Fruit fly (Drosophila melanogaster): ENCODE results near the gene CG6118.

Gene CG6118

DNA sequence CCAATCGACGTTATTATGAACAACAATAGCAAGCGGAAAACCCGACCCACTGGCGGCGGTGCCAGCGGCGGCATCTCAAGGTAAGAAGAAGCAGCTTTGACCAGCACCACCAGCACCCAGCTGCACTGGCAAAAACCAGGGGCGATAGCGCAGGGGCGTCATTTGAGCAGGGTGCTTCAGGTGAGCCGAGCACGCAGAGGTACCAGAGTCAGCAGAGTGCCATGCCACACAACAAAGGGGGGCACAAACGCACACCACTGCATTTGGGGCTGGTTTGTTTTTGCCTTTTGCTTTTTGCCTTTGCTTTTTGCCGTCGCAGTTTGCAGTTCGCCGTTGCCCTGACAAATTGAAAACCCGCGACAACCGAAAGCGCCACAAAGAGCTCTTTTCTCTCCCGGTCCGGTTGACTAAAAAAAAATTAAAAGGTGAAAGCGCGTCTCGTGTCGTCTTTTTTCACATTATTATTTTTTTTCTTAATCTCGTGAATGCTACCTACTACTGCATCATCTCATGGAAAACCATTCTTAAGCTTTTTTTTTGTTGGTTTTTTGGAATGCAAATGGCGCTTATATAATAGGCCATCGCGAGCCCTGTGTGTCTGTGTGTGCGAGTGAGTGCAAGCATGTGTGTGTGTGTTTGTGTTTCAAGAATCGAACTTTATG is 25.3 kb downstream of the CG6118 start:
- TF ChIP-seq Myc (optimal IDR thresholded peaks at IDR 0.05), result no peak
- TF ChIP-seq insv (optimal IDR thresholded peaks at IDR 0.05), result no peak
- no peak for TF ChIP-seq ttk (optimal IDR thresholded peaks at IDR 0.05)
- TF ChIP-seq Sin3A (optimal IDR thresholded peaks at IDR 0.05), result no peak
- no peak for TF ChIP-seq psq (optimal IDR thresholded peaks at IDR 0.05)
- TF ChIP-seq h (optimal IDR thresholded peaks at IDR 0.05), result no peak

- no peak for TF ChIP-seq insv (optimal IDR thresholded peaks at IDR 0.05)
- TF ChIP-seq Sin3A (optimal IDR thresholded peaks at IDR 0.05), result no peak
- no peak for TF ChIP-seq ttk (optimal IDR thresholded peaks at IDR 0.05)
- TF ChIP-seq psq (optimal IDR thresholded peaks at IDR 0.05), result peak; percentile 90
Measured at dm6 chr3R:15408131-15408731, 26.3 kb downstream of the CG6118 start, which contains the start of gene Atx2. Gene Atx2, plus strand, starts transcription at chr3R:15408423.

dm6 chr3R:15407020-15407501 is 27.5 kb downstream of the CG6118 start, which contains the start of gene CG6125:
Gene CG6125, minus strand, starts transcription at chr3R:15407070.
- TF ChIP-seq ttk (optimal IDR thresholded peaks at IDR 0.05) (no peak), insv (optimal IDR thresholded peaks at IDR 0.05) (no peak), h (optimal IDR thresholded peaks at IDR 0.05) (no peak), Sin3A (optimal IDR thresholded peaks at IDR 0.05) (no peak), Myc (optimal IDR thresholded peaks at IDR 0.05) (no peak), psq (optimal IDR thresholded peaks at IDR 0.05) (no peak)

DNA sequence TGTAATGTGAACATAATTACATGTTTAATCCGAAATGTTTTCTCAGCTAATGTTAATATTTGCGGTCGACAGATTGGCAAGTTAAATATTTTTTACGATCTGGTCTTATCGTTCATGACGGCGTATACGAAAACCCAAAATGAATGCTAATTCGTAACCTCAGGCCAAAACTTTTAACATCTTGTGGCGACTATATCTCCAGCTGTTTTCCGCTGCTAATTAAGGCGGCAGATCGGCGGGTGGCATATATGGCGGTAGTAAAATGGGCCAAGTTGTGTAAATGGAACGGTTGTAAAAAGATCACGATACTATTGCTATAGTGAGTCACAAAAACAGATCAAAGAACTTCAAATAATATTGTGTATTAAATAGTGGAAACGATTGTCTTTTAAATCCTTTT is 28.1 kb downstream of the CG6118 start:
- TF ChIP-seq Sin3A (optimal IDR thresholded peaks at IDR 0.05), result no peak
- no peak for TF ChIP-seq h (optimal IDR thresholded peaks at IDR 0.05)
- TF ChIP-seq ttk (optimal IDR thresholded peaks at IDR 0.05), result no peak
- TF ChIP-seq Myc (optimal IDR thresholded peaks at IDR 0.05), result no peak
- no peak for TF ChIP-seq insv (optimal IDR thresholded peaks at IDR 0.05)
- TF ChIP-seq psq (optimal IDR thresholded peaks at IDR 0.05), result no peak

DNA sequence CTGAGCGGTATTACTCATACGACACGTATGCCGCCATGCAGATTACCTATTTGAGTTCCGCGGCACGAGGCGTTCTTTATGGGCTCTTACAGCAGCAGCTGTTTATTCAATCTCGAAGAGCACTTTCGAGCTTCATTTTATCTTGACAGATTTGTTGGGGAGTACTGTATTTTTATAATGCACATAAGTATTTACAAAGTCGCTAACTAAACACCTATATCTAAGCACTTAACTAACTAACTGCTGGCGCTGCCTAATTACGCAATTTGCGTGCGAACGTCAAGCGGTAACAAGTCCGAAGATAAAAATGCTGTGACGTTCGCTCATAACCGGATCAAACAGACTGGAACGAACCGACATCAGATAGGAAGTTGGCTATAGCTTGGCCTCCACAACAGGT is 31.9 kb downstream of the CG6118 start:
- TF ChIP-seq Myc (optimal IDR thresholded peaks at IDR 0.05) (no peak), insv (optimal IDR thresholded peaks at IDR 0.05) (no peak), h (optimal IDR thresholded peaks at IDR 0.05) (no peak)

DNA sequence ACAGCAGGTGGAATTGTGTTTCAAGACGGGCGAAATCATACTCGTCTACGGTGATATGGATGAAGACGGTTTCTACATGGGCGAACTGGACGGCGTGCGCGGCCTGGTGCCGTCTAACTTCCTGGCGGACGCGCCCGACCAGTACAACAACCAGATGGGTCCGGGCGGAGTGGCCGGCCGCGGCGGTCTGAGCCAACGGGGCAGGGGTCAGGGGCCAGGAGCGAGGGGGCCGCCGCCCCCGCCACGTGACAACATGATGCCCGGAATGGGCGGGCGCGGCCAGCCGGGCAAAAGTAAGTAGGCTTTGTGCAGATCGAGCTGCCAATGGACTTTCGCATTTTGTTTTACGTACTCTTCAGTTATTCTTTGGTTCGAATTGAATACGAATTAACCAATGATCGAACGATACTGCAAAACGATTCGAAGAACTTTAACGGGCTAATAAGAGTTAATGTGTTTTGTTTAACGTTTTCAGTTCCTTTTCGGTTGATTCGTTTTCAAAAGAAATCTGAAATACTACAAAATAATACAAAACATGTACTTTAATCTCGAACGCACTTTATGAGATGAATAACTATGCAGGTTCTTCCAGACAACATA is 41.2 kb downstream of the CG6118 start:
- TF ChIP-seq Sin3A (optimal IDR thresholded peaks at IDR 0.05) (no peak), ttk (optimal IDR thresholded peaks at IDR 0.05) (no peak), psq (optimal IDR thresholded peaks at IDR 0.05) (no peak), insv (optimal IDR thresholded peaks at IDR 0.05) (no peak), h (optimal IDR thresholded peaks at IDR 0.05) (no peak), Myc (optimal IDR thresholded peaks at IDR 0.05) (no peak)

- TF ChIP-seq Sin3A (optimal IDR thresholded peaks at IDR 0.05) (no peak), psq (optimal IDR thresholded peaks at IDR 0.05) (no peak), h (optimal IDR thresholded peaks at IDR 0.05) (no peak), Myc (optimal IDR thresholded peaks at IDR 0.05) (no peak), ttk (optimal IDR thresholded peaks at IDR 0.05) (no peak), insv (optimal IDR thresholded peaks at IDR 0.05) (no peak)
Measured at dm6 chr3R:15382851-15383250, 51.7 kb downstream of the CG6118 start, which contains the start of gene h-cup. Gene h-cup, minus strand, starts transcription at chr3R:15382951.

- no peak for TF ChIP-seq ttk (optimal IDR thresholded peaks at IDR 0.05)
- no peak for TF ChIP-seq Sin3A (optimal IDR thresholded peaks at IDR 0.05)
- TF ChIP-seq insv (optimal IDR thresholded peaks at IDR 0.05), result no peak
- no peak for TF ChIP-seq psq (optimal IDR thresholded peaks at IDR 0.05)
- TF ChIP-seq Myc (optimal IDR thresholded peaks at IDR 0.05), result no peak
- TF ChIP-seq h (optimal IDR thresholded peaks at IDR 0.05), result no peak
Measured at dm6 chr3R:15379071-15379470, 55.5 kb downstream of the CG6118 start.

DNA sequence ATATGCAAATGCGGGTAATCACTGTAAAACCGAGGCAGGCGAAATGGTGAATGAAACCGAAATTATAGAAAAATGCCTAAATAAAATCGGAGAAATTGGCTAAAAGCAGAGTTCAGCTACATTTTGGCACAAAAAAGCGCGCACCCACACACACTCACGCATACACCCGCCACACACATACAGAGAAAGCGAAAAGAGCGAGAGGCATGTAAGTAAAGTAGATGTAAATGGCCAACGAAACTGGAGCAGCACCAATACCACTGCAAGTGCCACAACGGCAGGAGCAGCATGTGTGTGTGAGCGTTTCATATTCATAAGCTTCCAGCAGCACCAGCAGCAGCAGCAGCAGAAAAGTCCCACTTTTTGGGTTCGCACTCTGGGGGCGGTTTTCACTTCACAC is 59.1 kb downstream of the CG6118 start:
- TF ChIP-seq insv (optimal IDR thresholded peaks at IDR 0.05) (no peak), Sin3A (optimal IDR thresholded peaks at IDR 0.05) (no peak), Myc (optimal IDR thresholded peaks at IDR 0.05) (no peak), ttk (optimal IDR thresholded peaks at IDR 0.05) (no peak)

- no peak for TF ChIP-seq Sin3A (optimal IDR thresholded peaks at IDR 0.05)
- TF ChIP-seq Myc (optimal IDR thresholded peaks at IDR 0.05), result no peak
- TF ChIP-seq h (optimal IDR thresholded peaks at IDR 0.05), result no peak
- TF ChIP-seq insv (optimal IDR thresholded peaks at IDR 0.05), result no peak
- TF ChIP-seq ttk (optimal IDR thresholded peaks at IDR 0.05), result no peak
- TF ChIP-seq psq (optimal IDR thresholded peaks at IDR 0.05), result no peak
Measured at dm6 chr3R:15374397-15374796, 60.1 kb downstream of the CG6118 start, which contains the start of gene Rbp. Gene Rbp, plus strand, starts transcription at chr3R:15374635.

DNA sequence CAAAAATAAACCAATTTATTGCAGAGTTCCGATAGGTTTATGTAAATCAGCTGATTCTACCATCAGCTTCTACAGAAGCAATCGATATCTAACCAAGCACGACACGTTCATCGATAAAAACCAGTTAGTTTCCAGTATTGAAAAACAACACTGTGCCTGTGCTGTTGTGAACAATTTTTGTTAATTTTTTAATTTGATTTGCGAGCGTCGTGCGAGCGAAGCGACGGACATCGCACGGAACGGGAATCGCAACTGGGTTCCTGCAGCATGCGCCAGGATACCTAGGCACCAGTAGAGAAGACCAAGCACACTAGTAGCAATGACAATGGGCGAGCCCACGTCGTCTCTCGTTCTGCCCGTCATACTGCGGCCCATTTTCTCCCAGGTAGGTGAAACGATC is 62.7 kb downstream of the CG6118 start, which contains the start of the genes Ccm3 and CG6136:
Gene Ccm3, plus strand, starts transcription at position 125 of the 400 bp plus-strand sequence.
Gene CG6136, minus strand, starts transcription at position 380 of the 400 bp plus-strand sequence.
- no peak for TF ChIP-seq ttk (optimal IDR thresholded peaks at IDR 0.05)

Measured in Kc167 (cell line).